Worm (Caenorhabditis elegans): ENCODE data around the gene R02F2.1.

- TF ChIP-seq dao-5 (tag; optimal IDR thresholded peaks at IDR 0.05) (no peak), W03F9.2 (tag; optimal IDR thresholded peaks at IDR 0.05) (no peak), him-1 (tag; optimal IDR thresholded peaks at IDR 0.05) (no peak)
These were observed 51.4 kb downstream of the R02F2.1 start for ce11 chrIII:5553098-5553497.

Measured in whole organism, L4/young adult.